Worm (Caenorhabditis elegans) whole organism, L2 larva: ENCODE measurements around the gene grl-9.

Source experiments
- C34F6.9 ChIP-seq: fragments of 150-350 bp; optimal IDR thresholded peaks from 2 replicates; lab custom pipeline; 2014; ENCODE audit warnings: missing biosample characterization, missing genetic modification characterization
- aly-2 ChIP-seq: fragments of 150-350 bp; optimal IDR thresholded peaks from 2 replicates; lab custom pipeline; 2014; ENCODE audit warnings: missing biosample characterization, missing genetic modification characterization
- elt-3 ChIP-seq: sonication (generic microtip); optimal IDR thresholded peaks from 2 replicates; lab custom pipeline; 2017; ENCODE audit warnings: missing biosample characterization, missing genetic modification characterization
- lin-13 ChIP-seq: fragments of 150-350 bp; optimal IDR thresholded peaks from 2 replicates; lab custom pipeline; 2014; ENCODE audit warnings: missing biosample characterization, missing genetic modification reagents, missing genetic modification characterization
- nhr-21 ChIP-seq: fragments of 150-350 bp; optimal IDR thresholded peaks from 2 replicates; lab custom pipeline; 2014; ENCODE audit warnings: missing biosample characterization, missing genetic modification characterization
- unc-39 ChIP-seq: fragments of 150-350 bp; optimal IDR thresholded peaks from 2 replicates; lab custom pipeline; 2014; ENCODE audit warnings: missing biosample characterization, missing genetic modification characterization
- ztf-11 ChIP-seq: sonication (generic microtip); optimal IDR thresholded peaks from 2 replicates; lab custom pipeline; 2017; ENCODE audit warnings: missing biosample characterization, missing genetic modification characterization

DNA sequence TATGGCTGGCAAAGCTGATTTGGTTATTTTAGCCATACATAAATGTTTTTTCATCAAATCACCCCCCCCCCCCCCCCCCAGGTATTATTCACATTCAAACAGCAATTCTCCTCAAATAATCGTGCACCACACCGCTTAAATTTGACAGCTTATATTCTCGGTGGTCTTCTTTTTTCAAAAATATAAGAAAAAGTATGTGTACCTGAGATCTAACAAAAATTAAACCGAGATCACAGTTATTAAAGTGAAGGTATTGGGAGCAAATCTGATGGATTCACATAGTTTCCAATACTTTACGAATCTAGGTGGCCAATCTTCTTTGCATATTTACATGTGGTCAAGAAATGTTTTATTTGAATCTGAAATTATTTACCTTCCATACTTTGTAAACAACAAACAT is 48.7 kb upstream of the grl-9 start, which contains the start of gene ZC404.15:
- no peak for TF ChIP-seq lin-13 (GFP tag; lab: Kevin White, UChicago)
- TF ChIP-seq elt-3 (tag; lab: Kevin White, UChicago), result no peak
- TF ChIP-seq aly-2 (tag; lab: Kevin White, UChicago), result no peak
- TF ChIP-seq ztf-11 (tag; lab: Kevin White, UChicago), result no peak
- TF ChIP-seq unc-39 (tag; lab: Kevin White, UChicago), result no peak
- TF ChIP-seq C34F6.9 (tag; lab: Kevin White, UChicago), result no peak
- TF ChIP-seq nhr-21, result no peak
